Fruit fly (Drosophila melanogaster) whole organism, prepupa: Measurements from ENCODE around the gene Pif1B.

ENCODE experiments used
- CG8632 ChIP-seq: fragments of 200-800 bp; sonication (Bioruptor generic); optimal IDR thresholded peaks from 3 replicates; lab custom pipeline; 2016; ENCODE audit warnings: missing biosample characterization, missing genetic modification characterization
- achi ChIP-seq: fragments of 200-800 bp; sonication (Bioruptor generic); optimal IDR thresholded peaks from 3 replicates; lab custom pipeline; 2016; ENCODE audit warnings: missing biosample characterization, missing genetic modification characterization
- vri ChIP-seq: fragments of 200-800 bp; sonication (Bioruptor generic); optimal IDR thresholded peaks from 3 replicates; lab custom pipeline; 2016; ENCODE audit warnings: missing biosample characterization, mild to moderate bottlenecking, missing genetic modification characterization

- no peak for TF ChIP-seq vri
- no peak for TF ChIP-seq achi (GFP tag; lab: Kevin White, UChicago)
- TF ChIP-seq CG8632 (GFP tag; lab: Kevin White, UChicago) = no peak
Measured at dm6 chr3R:8729542-8729941, 71.4 kb downstream of the Pif1B start, which contains the start of gene ranshi.
